Fruit fly (Drosophila melanogaster) S2 (cell line): ENCODE results near the gene Rab3-GEF.

Experiments
- CG8478 ChIP-seq: fragments of >200 bp; optimal IDR thresholded peaks from 2 replicates; lab custom pipeline; 2018
- CTCF ChIP-seq, 2 experiments: fragments of >200 bp; optimal IDR thresholded peaks; 2 replicates each; lab custom pipeline; 2018

Rab3-GEF gene

DNA sequence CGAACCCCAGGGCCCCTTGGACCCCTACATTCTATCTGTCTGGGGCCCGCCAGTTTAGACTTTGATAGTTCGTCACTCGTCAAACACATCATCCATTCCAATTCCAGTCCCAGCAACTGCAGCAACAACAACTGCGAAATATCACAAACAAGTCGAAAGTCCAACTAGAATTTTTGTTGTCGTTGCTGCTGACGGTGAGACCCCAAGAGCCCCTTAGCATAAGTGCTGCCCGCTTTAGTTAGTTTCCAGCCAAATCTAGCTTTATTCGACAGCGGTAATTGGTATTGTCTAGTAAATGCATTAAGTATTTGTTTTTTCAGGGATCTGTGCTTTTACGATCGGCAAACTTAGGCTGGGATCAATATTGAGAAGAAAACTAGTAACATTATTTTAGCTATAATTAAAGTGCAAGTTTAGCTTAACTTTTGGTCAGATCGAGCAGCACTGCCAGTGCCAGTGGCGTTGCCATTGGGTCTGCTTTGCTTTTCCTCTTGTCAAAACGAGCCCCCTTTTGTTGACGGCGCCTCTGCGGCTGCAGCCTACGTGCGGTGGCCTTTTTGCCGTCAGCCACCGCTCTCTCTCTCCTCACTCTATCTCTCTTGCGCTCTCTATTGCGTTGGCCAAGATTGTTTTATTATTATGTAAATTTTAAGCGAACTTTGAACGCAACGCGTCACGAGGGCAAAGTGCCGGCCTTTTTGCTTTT is 14.7 kb upstream of the Rab3-GEF start:
- TF ChIP-seq CTCF (optimal IDR thresholded peaks at IDR 0.05; lab: Kevin White, UChicago) (no peak), CG8478 (no peak)

DNA sequence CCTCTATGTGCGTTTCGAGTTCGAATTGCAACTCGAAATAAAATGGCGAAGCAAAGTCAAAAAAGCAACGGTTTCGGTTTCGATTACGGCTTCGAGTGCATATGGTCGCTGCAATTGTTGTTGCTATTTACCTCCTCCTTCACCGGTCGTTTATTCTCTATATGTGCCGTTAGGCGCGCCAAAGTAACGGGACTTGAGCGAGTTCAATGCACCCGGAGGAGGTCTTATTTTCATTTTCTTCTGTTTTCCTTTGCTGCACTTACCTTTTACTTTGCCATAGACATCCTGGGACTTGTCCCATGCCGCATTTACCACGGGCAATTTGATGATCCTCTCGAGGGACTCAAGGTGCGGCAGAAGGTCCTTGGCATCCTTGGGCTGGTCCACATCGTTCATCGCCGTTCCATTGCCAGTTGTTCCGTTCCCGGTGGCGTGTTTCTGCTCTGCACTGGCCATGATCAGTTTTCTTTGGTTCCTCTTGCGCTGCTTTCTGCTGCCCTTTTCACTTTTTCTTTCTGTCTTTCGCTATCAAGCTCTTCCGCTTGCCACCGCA is 13.9 kb upstream of the Rab3-GEF start:
- TF ChIP-seq CG8478 (no peak), CTCF (optimal IDR thresholded peaks at IDR 0.05; lab: Kevin White, UChicago) (no peak)

DNA sequence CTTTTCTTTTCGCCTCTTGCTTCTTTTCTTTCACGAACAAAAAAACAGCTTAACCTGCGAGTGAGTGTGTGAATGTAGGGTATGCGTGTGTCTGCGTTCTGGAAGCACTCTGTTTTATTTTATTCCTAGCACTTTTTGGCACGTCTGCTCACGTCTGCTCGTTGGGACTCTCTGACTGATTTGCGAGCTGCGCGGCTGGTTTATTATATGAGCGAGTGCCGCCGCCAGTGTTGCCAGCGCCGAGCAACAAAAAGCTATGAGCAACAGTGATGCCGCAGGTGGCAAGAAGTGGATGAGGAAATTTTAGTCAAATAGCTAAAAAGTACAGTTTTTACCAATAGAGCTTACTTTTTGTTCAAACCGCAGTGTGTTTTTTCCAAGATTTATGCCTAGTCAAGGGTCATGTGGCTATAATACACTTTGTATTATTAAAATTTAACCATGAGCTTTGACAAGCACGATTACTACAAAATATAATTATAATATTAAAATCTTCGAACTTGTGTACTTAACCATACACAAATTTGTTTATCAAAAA is 13.4 kb upstream of the Rab3-GEF start, which contains the start of gene Lsd-2:
TSS of gene Lsd-2 (minus strand) at position 183 of the 538 bp plus-strand sequence.
- TF ChIP-seq CG8478 = no peak
- TF ChIP-seq CTCF (optimal IDR thresholded peaks at IDR 0.05; lab: Kevin White, UChicago) = no peak

DNA sequence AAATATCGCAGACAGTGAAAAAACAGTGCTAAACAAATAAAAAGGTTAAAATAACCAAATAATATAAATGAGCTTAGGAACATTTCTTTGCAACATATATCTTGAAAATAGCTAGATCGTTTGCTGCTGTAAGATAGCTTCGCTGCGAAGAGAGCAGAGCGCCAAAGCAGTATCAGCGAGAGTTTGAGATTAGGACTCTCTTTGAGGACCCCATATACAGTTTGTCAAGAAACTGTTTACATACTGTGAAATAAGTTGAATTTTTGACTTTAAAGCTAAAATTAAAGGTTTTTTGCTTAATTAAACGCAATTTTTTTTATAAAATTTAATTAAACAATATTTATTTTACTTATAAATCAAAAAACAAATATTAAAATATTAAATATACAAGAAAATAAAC is 12.9 kb upstream of the Rab3-GEF start:
- no peak for TF ChIP-seq CG8478
- TF ChIP-seq CTCF (optimal IDR thresholded peaks at IDR 0.05; lab: Kevin White, UChicago) = no peak

DNA sequence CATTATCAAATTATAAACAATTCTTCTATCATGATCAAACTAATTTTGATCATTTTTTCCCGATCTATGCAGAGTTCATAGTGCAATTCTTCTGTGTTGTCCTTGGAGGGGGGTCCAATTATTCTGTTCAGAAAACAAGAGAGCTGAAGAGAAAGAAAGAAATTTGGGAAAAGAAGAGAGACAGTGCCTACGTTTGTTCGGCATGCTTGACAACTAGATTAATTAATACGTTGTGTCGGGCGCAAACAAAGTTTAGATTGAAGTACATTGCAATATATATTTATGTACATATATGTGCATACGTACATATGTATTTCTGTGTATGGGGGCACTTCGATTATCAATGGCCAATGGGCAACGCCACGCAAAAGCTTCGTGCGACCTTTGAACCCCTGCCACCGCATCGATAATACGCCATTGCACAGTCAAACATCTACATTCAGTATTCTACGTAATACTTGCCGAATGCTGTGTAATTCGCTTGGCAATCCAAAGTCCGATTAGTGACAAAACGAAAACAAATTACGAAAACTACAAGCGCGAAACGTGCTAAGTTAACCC is 11.8 kb upstream of the Rab3-GEF start:
- TF ChIP-seq CTCF (optimal IDR thresholded peaks at IDR 0.05; lab: Kevin White, UChicago) (no peak), CG8478 (no peak)

DNA sequence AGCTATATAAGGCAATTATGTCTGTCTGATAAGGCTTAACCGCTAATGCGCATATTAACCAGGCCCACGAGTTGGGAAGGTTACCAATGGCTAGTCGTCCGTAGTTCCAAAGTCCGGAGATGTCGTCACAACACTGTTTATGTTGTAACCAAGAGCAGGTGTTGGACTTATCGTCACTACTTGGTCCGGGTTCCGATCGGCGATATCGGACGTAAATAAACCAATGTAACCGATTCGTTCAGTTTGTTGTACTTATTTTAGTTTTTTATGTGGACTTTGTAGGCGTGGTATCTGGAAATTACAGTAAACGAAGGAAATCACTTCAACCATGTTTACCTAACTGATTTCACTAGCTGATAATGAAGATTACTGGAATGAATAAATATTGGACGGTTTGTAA is 11.1 kb upstream of the Rab3-GEF start:
- TF ChIP-seq CG8478 = no peak
- TF ChIP-seq CTCF (optimal IDR thresholded peaks at IDR 0.05; lab: Kevin White, UChicago) = no peak

DNA sequence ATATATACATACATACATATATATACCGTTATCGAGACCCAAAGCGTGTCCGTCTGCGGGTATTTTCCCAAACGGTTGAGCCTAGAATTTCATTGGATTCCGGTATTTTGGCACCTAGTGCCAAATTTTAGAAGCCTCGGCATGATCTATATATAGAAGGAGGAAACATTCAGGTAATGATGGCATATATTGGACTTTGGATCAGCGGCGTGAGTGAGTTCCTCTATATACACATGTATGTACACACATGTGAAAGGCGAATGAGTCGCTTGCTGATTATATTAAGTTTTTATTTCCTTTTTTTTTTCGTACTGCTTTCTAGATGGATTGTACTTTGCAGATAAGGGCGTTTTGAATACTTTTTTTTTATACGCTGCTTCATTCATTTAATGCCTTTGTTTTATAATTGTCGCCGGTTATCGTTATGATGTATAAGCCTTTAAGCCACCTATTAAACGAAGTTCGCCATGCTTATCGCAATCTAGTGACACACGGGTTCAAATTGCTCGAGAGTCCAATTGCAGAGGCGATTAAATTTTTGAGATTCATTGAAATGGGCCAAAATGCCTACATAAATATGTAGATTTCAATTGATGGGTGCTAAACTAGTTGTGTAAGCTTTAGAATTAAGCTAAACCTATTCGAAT is 10.2 kb upstream of the Rab3-GEF start:
- TF ChIP-seq CTCF (optimal IDR thresholded peaks at IDR 0.05; lab: Kevin White, UChicago) (no peak), CG8478 (no peak)

DNA sequence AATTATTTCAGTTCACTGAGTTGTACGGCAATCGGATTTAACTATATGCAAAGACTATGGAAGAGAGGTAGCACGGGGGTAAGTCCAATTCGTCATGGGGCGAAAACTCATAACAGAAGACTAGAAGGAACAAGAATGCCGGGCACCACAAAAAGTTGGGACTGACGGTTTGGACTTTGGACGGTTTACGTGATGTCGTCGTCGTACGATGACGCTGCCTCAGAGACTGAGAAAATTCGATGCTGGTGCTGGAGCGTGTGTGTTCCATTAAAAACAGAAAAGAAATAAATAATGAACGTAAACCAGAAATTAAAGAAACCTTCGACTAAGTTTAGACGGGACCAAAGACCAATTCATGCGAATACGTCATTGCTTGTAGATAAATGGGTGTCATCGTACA is 9.5 kb upstream of the Rab3-GEF start:
- TF ChIP-seq CG8478 (no peak), CTCF (optimal IDR thresholded peaks at IDR 0.05; lab: Kevin White, UChicago) (no peak)

DNA sequence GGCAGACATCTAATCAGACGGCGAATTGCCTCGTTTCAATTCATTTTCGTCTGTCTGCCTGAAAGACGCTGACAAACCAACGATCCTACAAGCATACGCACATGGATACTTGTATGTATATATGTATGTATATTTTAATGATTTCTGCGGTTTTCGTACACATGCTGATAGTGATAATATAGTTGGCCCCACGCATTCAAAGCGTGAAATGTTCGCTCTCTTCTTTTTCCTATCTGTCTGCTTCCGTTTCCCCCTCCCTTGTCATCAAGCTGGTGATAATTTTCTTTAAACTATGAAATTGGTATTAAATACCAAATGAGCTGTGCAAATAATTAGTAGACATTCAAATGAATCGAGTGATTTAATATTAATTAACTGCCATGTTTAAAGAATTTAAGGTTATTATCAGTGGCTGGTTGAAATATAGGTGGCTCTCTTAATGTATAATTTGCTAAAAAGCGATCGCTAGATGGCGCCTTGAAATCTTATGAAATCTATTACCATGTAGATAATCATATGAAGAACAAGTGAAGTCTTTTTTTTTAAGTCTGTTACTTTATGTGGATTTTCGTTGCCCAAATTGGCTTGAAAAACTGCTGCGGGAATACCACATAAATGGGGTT is 8.6 kb upstream of the Rab3-GEF start, which contains the start of gene CG33177:
TSS of gene CG33177 (plus strand) at position 588 of the 623 bp plus-strand sequence.
- TF ChIP-seq CG8478 (no peak), CTCF (optimal IDR thresholded peaks at IDR 0.05; lab: Kevin White, UChicago) (peak; percentile 76 to 87)

DNA sequence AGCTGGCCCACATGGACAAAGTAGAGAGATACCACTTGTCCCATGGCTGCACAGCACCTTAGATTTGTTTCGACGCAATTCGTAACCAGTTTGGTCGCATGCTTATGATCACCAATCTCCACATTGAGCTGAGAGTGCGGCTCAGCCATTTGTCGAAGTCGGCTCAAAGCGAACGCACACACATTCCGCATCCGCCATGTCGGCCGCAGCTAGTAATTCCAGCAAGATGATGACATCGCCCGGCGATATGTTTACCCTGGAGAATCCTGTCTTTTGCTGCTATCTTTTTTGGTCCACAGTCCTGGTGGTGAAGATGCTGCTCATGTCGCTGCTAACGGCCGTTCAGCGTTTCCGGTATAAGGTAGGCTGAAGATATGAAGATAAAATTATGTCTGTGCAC is 6.8 kb upstream of the Rab3-GEF start, which contains the start of gene CG33178:
TSS of gene CG33178 (plus strand) at position 147 of the 400 bp plus-strand sequence.
- TF ChIP-seq CG8478 = no peak
- no peak for TF ChIP-seq CTCF (optimal IDR thresholded peaks at IDR 0.05; lab: Kevin White, UChicago)

DNA sequence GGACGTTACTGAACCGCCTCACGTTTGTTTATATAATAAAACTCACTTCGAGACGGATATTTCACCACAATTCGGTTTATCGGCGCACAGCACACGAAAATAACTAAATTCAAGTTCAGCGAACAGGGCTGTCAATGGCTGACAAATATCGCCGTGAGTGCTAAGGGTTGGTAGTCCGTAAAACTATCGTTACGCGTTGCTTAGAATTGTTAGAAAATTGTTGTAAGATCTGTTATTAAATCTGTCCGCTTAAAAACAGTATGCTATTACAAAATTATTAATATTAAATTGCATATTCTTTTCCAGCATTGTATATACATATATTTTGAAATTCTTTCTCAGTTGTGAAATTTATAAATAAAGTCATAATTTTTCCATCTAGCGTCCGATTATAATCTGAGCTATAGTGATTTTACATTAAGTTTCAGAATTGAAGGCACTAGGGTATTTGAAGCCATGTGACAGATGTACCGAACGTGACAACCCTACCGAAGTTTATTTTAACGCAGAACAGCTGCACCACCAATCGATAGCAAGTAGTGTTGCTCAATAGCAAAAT is 4.8 kb upstream of the Rab3-GEF start, which contains the start of gene Cox17:
TSS of gene Cox17 (minus strand) at position 120 of the 559 bp plus-strand sequence.
- TF ChIP-seq CG8478 (no peak), CTCF (optimal IDR thresholded peaks at IDR 0.05; lab: Kevin White, UChicago) (no peak)

DNA sequence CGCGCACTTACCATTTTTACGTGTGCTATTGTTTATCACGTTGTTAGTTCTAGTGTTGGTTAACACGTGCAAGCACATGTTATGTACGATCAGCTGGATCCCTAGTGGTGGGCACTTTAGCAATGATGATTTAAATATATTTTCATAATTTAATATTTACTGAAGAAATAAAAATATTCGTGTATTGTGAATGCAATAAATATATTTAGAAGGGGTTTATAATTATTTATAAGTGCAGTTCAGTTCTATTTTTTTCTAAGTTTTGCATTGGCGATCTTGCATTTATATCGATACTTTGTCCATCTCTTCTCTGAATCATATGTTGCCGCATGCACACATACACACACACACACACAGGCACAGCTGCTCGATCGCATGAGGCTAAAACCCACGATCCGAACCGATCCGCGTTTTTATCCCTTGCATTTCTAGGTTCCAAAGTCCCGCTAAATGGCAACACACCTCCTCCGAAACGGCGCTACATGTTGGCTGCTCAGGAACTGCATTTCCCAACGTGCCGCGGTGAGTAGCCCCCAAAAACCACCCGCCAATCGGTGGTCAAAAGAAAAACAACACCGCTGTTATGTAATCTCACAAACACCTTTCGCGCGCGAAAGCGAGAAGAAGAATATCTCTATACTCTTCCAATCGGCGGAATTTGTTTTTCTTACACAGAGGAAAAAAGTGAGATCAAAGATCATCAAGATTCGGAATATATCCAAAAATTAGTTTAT is 3.5 kb upstream of the Rab3-GEF start, which contains the start of the genes CG15027 and Dbct:
TSS of gene CG15027 (minus strand) at position 51 of the 734 bp plus-strand sequence.
TSS of gene Dbct (plus strand) at position 349 of the 734 bp plus-strand sequence.
- TF ChIP-seq CG8478 = no peak
- TF ChIP-seq CTCF (optimal IDR thresholded peaks at IDR 0.05; lab: Kevin White, UChicago) = no peak

DNA sequence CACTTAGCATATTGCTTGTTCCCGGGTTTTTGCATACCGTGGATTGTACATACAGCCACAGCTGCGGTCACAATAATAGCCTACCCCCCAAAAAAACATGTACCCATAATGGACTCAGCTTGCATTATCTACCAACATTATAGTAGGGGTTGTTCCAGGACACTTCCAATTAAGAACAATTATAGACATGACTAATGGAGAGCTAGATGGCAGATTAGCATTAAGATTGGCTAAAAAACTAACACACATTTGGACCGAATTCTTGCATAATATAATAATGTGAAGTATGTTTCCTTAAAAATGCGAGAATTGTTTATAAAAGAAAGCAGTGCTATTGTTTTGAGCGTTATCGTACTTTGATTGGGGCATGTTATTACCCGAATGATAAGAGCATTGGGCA is 889 bp downstream of the Rab3-GEF start:
- no peak for TF ChIP-seq CG8478
- TF ChIP-seq CTCF (optimal IDR thresholded peaks at IDR 0.05; lab: Kevin White, UChicago) = no peak

DNA sequence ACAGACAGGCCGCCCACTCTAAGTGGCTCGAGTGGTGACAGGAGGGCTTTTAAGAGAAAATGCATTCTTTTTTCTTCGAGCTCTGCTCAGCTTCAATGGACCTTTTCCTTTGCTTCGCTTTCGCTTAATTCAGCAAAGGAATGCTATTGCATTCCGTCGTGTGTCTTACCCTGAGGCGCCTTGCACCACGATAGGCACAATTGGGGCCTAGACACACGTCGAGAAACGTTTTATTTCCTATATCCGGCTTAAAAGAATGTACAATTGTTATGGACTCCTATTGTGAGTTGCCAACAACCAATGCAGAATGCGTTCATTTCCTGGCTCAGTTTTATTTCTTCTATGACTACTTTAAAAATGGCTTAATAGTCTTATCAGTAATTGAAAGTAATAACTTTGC is 1.7 kb downstream of the Rab3-GEF start:
- TF ChIP-seq CG8478 (no peak), CTCF (optimal IDR thresholded peaks at IDR 0.05; lab: Kevin White, UChicago) (no peak)
